Worm (Caenorhabditis elegans) whole organism, midembryonic: ENCODE data around the gene Y39A3CL.3.

Source experiments
- T22C8.4 ChIP-seq: fragments of 200-800 bp; sonication (Bioruptor generic); IDR thresholded peaks from 2 replicates; pipeline ENCODE4 v1.3.6; 2022; ENCODE audit warnings: missing genetic modification characterization, missing compliant biosample characterization
- cog-1 ChIP-seq: sonication (generic microtip); optimal IDR thresholded peaks from 2 replicates; lab custom pipeline; 2016; ENCODE audit warnings: missing genetic modification characterization, missing compliant biosample characterization
- flt-1 ChIP-seq: fragments of 200-800 bp; sonication (Bioruptor generic); IDR thresholded peaks from 2 replicates; pipeline ENCODE4 v1.3.6; 2022; ENCODE audit warnings: missing genetic modification characterization, missing compliant biosample characterization
- klf-2 ChIP-seq: fragments of 200-800 bp; sonication (Bioruptor generic); conservative IDR thresholded peaks from 2 replicates; pipeline ENCODE4 v1.3.6; 2022; ENCODE audit warnings: missing genetic modification reagents, missing genetic modification characterization, missing compliant biosample characterization
- med-1 ChIP-seq: sonication (generic microtip); optimal IDR thresholded peaks from 2 replicates; lab custom pipeline; 2017; ENCODE audit warnings: missing genetic modification characterization, mild to moderate bottlenecking, missing compliant biosample characterization, antibody characterized with exemption, missing genetic modification reagents; ENCODE audit not compliant: insufficient read depth
- ref-1 ChIP-seq: fragments of 200-800 bp; sonication (Bioruptor generic); conservative IDR thresholded peaks from 2 replicates; pipeline ENCODE4 v1.3.6; 2022; ENCODE audit warnings: missing genetic modification reagents, missing genetic modification characterization, missing compliant biosample characterization
- tab-1 ChIP-seq: fragments of 200-800 bp; sonication (Bioruptor generic); IDR thresholded peaks from 2 replicates; pipeline ENCODE4 v1.3.6; 2022; ENCODE audit warnings: missing genetic modification characterization, missing compliant biosample characterization
- ztf-23 ChIP-seq: fragments of 200-800 bp; sonication (Bioruptor generic); IDR thresholded peaks from 2 replicates; pipeline ENCODE4 v1.3.6; 2022; ENCODE audit warnings: missing genetic modification reagents, missing genetic modification characterization, missing compliant biosample characterization
- ztf-29 ChIP-seq: fragments of 200-800 bp; sonication (Bioruptor generic); IDR thresholded peaks from 2 replicates; pipeline ENCODE4 v1.3.6; 2022; ENCODE audit warnings: missing genetic modification reagents, missing genetic modification characterization, missing compliant biosample characterization

DNA sequence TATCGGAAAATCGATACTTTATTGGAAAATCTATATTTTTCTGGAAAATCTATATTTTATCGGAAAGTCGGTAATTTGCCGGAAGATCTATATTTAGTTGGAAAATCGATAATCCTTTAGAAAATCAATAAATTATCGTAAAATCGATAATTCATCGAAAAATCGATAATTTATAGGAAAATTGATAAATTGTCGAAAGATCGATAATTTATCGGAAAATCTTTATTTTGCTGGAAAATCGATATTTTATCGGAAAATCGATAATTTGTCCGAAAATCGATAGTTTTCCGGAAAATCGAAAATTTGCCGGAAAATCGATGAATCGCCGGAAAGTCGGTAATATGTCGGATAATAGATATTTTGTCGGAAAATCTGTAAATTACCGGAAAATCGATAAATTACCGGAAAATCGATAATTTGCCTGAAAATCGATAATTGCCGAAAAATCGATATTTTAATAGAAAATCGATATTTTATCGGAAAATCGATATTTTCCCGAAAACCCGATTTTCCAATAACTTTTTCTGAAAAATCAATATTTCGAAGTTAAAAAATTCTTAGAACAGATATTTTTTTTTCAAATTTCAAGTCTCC lies 27.9 kb downstream of the Y39A3CL.3 start:
- TF ChIP-seq ztf-29 (no peak), med-1 (GFP tag; lab: Kevin White, UChicago) (no peak), flt-1 (GFP tag; lab: Robert Waterston, UW) (no peak), cog-1 (tag; lab: Kevin White, UChicago) (no peak), klf-2 (no peak), ztf-23 (no peak), T22C8.4 (GFP tag; lab: Robert Waterston, UW) (peak; percentile 87), tab-1 (GFP tag; lab: Robert Waterston, UW) (no peak), ref-1 (no peak)
